Fruit fly (Drosophila melanogaster) whole organism: ENCODE results near the gene unc79.

Experiments
- CG8478 ChIP-seq: fragments of >200 bp; optimal IDR thresholded peaks from 2 replicates; lab custom pipeline; 2018; ENCODE audit warnings: inconsistent platforms
- Dll ChIP-seq: fragments of >200 bp; optimal IDR thresholded peaks from 2 replicates; lab custom pipeline; 2017
- EcR ChIP-seq, 2 experiments: fragments of >200 bp; optimal IDR thresholded peaks; 2 replicates each; lab custom pipeline; 2017; ENCODE audit warnings: missing biosample characterization in 2 of 2, missing genetic modification characterization in 2 of 2, missing genetic modification reagents in 2 of 2
- pan ChIP-seq: fragments of >200 bp; optimal IDR thresholded peaks from 2 replicates; lab custom pipeline; 2017
- psq ChIP-seq: fragments of >200 bp; optimal IDR thresholded peaks from 2 replicates; lab custom pipeline; 2017
- usp ChIP-seq: fragments of >200 bp; optimal IDR thresholded peaks from 2 replicates; lab custom pipeline; 2017; ENCODE audit warnings: missing biosample characterization, missing genetic modification characterization, mixed read lengths

Gene unc79

dm6 chr3R:19255255-19255654 lies 9.3 kb upstream of the unc79 start:
- TF ChIP-seq Dll (lab: Kevin White, UChicago) = no peak
- no peak for TF ChIP-seq usp (GFP tag; lab: Kevin White, UChicago)
- no peak for TF ChIP-seq pan (lab: Kevin White, UChicago)
- no peak for TF ChIP-seq EcR (GFP tag; optimal IDR thresholded peaks at IDR 0.05; lab: Kevin White, UChicago)
- TF ChIP-seq CG8478 (lab: Kevin White, UChicago) = no peak

DNA sequence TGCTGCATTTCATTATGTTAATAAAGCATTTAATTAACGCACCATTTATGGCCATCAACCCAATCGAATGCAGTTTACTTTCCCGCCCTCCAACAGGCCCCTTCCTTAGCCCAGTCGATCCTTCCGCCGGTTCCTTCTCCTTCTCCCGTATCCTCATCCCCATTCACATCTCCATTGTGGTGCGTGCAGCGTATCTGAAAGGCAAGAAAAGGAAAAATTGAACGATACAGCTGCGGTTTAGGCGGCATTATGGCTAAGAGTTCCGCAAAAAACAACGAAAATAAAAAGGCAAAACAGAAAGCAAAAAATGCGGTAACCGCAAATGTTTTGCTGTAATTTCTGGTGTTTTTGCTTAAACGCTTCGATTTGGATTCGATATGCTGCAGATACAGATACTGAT lies 8.0 kb upstream of the unc79 start:
- TF ChIP-seq psq (lab: Kevin White, UChicago) = no peak

DNA sequence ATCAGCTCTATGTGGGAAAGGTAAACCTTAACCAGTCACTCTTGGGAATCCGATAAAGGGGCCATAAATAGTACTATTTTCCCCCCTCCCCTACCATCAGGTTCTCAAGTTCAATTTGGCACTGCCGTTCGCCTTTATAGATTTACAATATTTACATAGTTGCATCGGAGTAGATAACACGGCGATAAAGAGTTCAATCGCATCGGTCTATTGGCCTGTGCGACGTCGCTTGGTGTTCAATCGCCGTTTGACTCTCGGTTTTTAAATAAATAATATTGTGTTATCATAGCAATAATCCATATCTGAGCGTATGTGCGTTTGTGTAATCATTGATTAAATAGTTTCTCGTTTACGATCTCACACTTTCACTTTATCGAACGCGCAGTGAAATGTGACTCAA lies 4.1 kb upstream of the unc79 start:
- TF ChIP-seq CG8478 (lab: Kevin White, UChicago) (no peak), EcR (GFP tag; optimal IDR thresholded peaks at IDR 0.05; lab: Kevin White, UChicago) (no peak), Dll (lab: Kevin White, UChicago) (no peak), usp (GFP tag; lab: Kevin White, UChicago) (no peak), psq (lab: Kevin White, UChicago) (no peak), pan (lab: Kevin White, UChicago) (no peak)

DNA sequence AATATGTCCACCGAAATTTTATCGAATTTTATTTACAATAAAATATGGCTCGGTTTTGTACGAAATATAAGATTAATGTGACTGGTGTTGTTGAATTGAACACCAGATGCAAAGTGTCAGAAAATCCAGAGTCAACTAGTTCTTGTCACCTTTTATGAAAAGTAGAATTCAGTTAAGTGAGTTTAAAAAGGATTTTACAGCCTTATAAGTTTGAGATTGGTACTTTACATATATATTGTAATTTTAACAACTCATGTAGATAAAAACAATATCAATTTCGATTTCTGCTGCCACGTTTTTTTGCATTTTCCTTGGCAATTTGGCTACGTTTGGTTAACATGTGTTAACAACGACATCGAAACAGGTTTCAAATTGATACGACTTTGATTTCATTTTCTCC lies 2.1 kb upstream of the unc79 start, which contains the start of gene CG5217:
CG5217 (minus strand) TSS at position 101 of the 400 bp plus-strand sequence.
- no peak for TF ChIP-seq EcR (GFP tag; optimal IDR thresholded peaks at IDR 0.05; lab: Kevin White, UChicago)
- TF ChIP-seq CG8478 (lab: Kevin White, UChicago) = no peak
- TF ChIP-seq Dll (lab: Kevin White, UChicago) = no peak
- TF ChIP-seq usp (GFP tag; lab: Kevin White, UChicago) = no peak
- no peak for TF ChIP-seq pan (lab: Kevin White, UChicago)
- no peak for TF ChIP-seq psq (lab: Kevin White, UChicago)

DNA sequence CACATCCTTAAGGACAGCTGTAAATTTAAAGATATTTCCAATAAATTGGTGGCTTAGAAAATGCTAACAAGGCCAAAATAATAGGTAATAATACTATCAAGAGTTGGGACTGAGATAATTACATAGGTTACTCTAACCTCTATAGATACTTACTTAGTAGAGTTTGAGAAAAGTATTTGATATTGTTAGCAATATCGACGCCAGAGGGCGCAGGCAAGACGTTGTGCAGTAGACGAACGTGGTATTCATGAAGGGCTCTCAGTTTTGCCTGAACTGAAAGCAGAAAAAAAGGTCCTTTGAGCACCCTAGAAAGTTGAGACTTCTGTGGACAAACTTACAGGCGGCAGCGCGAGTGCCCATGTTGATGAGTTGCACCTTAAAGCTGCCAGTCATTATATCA lies 531 bp downstream of the unc79 start:
- TF ChIP-seq Dll (lab: Kevin White, UChicago) (no peak), psq (lab: Kevin White, UChicago) (no peak), CG8478 (lab: Kevin White, UChicago) (no peak), EcR (GFP tag; optimal IDR thresholded peaks at IDR 0.05; lab: Kevin White, UChicago) (no peak), pan (lab: Kevin White, UChicago) (no peak), usp (GFP tag; lab: Kevin White, UChicago) (no peak)

DNA sequence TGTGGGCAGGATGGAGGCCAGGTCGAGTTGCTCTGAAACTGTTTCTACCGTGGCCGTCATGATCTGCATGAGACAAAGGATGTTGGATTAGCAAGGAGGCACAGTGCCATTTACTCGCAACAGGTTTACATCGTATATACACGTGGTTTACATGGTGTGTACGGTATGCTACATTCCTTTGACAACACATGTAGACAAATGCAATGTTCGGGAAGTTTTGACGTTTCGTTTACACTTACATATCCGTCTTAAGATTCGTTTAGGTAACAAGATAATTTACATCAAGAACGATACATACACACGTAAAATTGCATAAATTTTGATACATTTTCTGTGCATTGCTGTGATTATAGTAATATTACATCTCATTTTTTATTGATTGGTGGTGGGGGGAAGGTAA lies 7.0 kb downstream of the unc79 start:
- no peak for TF ChIP-seq usp (GFP tag; lab: Kevin White, UChicago)
- TF ChIP-seq psq (lab: Kevin White, UChicago) = no peak
- TF ChIP-seq CG8478 (lab: Kevin White, UChicago) = no peak
- no peak for TF ChIP-seq Dll (lab: Kevin White, UChicago)
- no peak for TF ChIP-seq pan (lab: Kevin White, UChicago)
- no peak for TF ChIP-seq EcR (GFP tag; optimal IDR thresholded peaks at IDR 0.05; lab: Kevin White, UChicago)

dm6 chr3R:19229245-19229644 lies 16.7 kb downstream of the unc79 start, which contains the start of the genes CG5250 and Polr2M:
Gene CG5250 (minus strand): TSS chr3R:19229276.
Gene Polr2M (plus strand): TSS chr3R:19229463.
- TF ChIP-seq usp (GFP tag; lab: Kevin White, UChicago) = no peak
- TF ChIP-seq CG8478 (lab: Kevin White, UChicago) = no peak
- no peak for TF ChIP-seq pan (lab: Kevin White, UChicago)
- no peak for TF ChIP-seq EcR (GFP tag; optimal IDR thresholded peaks at IDR 0.05; lab: Kevin White, UChicago)
- TF ChIP-seq psq (lab: Kevin White, UChicago) = no peak
- TF ChIP-seq Dll (lab: Kevin White, UChicago) = no peak

DNA sequence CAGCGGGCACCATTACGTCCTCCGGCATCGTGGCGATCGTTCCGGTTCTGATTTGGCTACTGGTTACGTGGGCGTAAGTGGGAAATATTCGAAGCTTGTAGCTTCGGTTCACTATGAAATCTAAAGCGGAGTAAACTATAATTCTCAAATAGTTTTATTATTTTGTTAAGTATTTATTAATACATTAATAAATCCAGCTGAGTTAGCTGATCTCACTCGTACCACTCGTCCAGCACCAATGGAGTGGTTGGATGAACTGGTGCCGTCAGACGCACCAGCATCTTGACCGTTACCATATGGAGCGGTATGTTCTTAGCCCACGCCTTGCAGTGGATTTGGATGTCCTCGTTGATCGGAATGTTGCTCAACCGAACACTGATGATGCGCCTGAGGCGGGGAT lies 17.9 kb downstream of the unc79 start, which contains the start of gene CG11703:
CG11703 (minus strand) TSS at position 101 of the 400 bp plus-strand sequence.
- TF ChIP-seq pan (lab: Kevin White, UChicago) = no peak
- TF ChIP-seq EcR (GFP tag; optimal IDR thresholded peaks at IDR 0.05; lab: Kevin White, UChicago) = no peak
- TF ChIP-seq usp (GFP tag; lab: Kevin White, UChicago) = no peak
- no peak for TF ChIP-seq psq (lab: Kevin White, UChicago)
- no peak for TF ChIP-seq CG8478 (lab: Kevin White, UChicago)
- no peak for TF ChIP-seq Dll (lab: Kevin White, UChicago)

dm6 chr3R:19226137-19226873 lies 19.6 kb downstream of the unc79 start, which contains the start of gene vib:
Gene vib (minus strand): TSS chr3R:19226651.
- TF ChIP-seq Dll (lab: Kevin White, UChicago) = no peak
- TF ChIP-seq CG8478 (lab: Kevin White, UChicago) = no peak
- no peak for TF ChIP-seq EcR (GFP tag; optimal IDR thresholded peaks at IDR 0.05; lab: Kevin White, UChicago)
- TF ChIP-seq usp (GFP tag; lab: Kevin White, UChicago) = no peak
- TF ChIP-seq pan (lab: Kevin White, UChicago) = no peak
- TF ChIP-seq psq (lab: Kevin White, UChicago) = no peak

dm6 chr3R:19225446-19225955 lies 20.4 kb downstream of the unc79 start:
- TF ChIP-seq Dll (lab: Kevin White, UChicago) (peak; percentile 50), psq (lab: Kevin White, UChicago) (no peak)

dm6 chr3R:19223369-19223768 lies 22.6 kb downstream of the unc79 start:
- no peak for TF ChIP-seq CG8478 (lab: Kevin White, UChicago)
- TF ChIP-seq usp (GFP tag; lab: Kevin White, UChicago) = no peak
- no peak for TF ChIP-seq psq (lab: Kevin White, UChicago)
- TF ChIP-seq Dll (lab: Kevin White, UChicago) = no peak
- no peak for TF ChIP-seq pan (lab: Kevin White, UChicago)
- TF ChIP-seq EcR (GFP tag; optimal IDR thresholded peaks at IDR 0.05; lab: Kevin White, UChicago) = no peak
